Worm (Caenorhabditis elegans) whole organism, dauer: ENCODE data around the gene sra-14.

ENCODE experiments used
- unc-62 ChIP-seq: sonication (generic microtip); optimal IDR thresholded peaks from 2 replicates; lab custom pipeline; 2017; ENCODE audit warnings: missing biosample characterization, missing genetic modification reagents, missing genetic modification characterization

sra-14 gene

ce11 chrII:12884972-12885371 lies at the start of gene sra-14:
Gene sra-14, plus strand, starts transcription at chrII:12885272.
- no peak for TF ChIP-seq unc-62 (GFP tag; lab: Kevin White, UChicago)

- TF ChIP-seq unc-62 (GFP tag; lab: Kevin White, UChicago): no peak
These were observed 45.0 kb upstream of the sra-14 start, which contains the start of gene lgc-35 for ce11 chrII:12840057-12840456. Gene lgc-35, minus strand, starts transcription at chrII:12840157.

- TF ChIP-seq unc-62 (GFP tag; lab: Kevin White, UChicago): no peak
These were observed 37.3 kb upstream of the sra-14 start, which contains the start of gene pes-10 for ce11 chrII:12847736-12848135. Gene pes-10, minus strand, starts transcription at chrII:12847836.

- no peak for TF ChIP-seq unc-62 (GFP tag; lab: Kevin White, UChicago)
These were observed 34.9 kb upstream of the sra-14 start, which contains the start of gene Y46G5A.28 for ce11 chrII:12850129-12850528. Gene Y46G5A.28, plus strand, starts transcription at chrII:12850429.

- TF ChIP-seq unc-62 (GFP tag; lab: Kevin White, UChicago): no peak
These were observed 29.2 kb upstream of the sra-14 start, which contains the start of gene Y46G5A.29 for ce11 chrII:12855900-12856299. Gene Y46G5A.29, plus strand, starts transcription at chrII:12856200.

ce11 chrII:12865604-12866003 lies 19.5 kb upstream of the sra-14 start, which contains the start of gene snf-5:
Gene snf-5, minus strand, starts transcription at chrII:12865785.
- TF ChIP-seq unc-62 (GFP tag; lab: Kevin White, UChicago): no peak

- TF ChIP-seq unc-62 (GFP tag; lab: Kevin White, UChicago): no peak
These were observed 19.0 kb upstream of the sra-14 start for ce11 chrII:12866079-12866478.

ce11 chrII:12878071-12878668 lies 6.9 kb upstream of the sra-14 start, which contains the start of gene gsy-1:
Gene gsy-1, minus strand, starts transcription at chrII:12878121.
- TF ChIP-seq unc-62 (GFP tag; lab: Kevin White, UChicago): no peak

- no peak for TF ChIP-seq unc-62 (GFP tag; lab: Kevin White, UChicago)
These were observed 6.4 kb upstream of the sra-14 start for ce11 chrII:12878697-12879096.

- TF ChIP-seq unc-62 (GFP tag; lab: Kevin White, UChicago): no peak
These were observed 5.3 kb upstream of the sra-14 start for ce11 chrII:12879758-12880157.

- no peak for TF ChIP-seq unc-62 (GFP tag; lab: Kevin White, UChicago)
These were observed 4.7 kb upstream of the sra-14 start, which contains the start of gene F35C5.1 for ce11 chrII:12880406-12880805. Gene F35C5.1, plus strand, starts transcription at chrII:12880804.

ce11 chrII:12888471-12888870 lies 3.4 kb downstream of the sra-14 start, which contains the start of gene F35C5.3:
Gene F35C5.3, plus strand, starts transcription at chrII:12888771.
- TF ChIP-seq unc-62 (GFP tag; lab: Kevin White, UChicago): no peak

ce11 chrII:12892407-12892806 lies 7.3 kb downstream of the sra-14 start:
- no peak for TF ChIP-seq unc-62 (GFP tag; lab: Kevin White, UChicago)

- no peak for TF ChIP-seq unc-62 (GFP tag; lab: Kevin White, UChicago)
These were observed 10.1 kb downstream of the sra-14 start, which contains the start of the genes clec-62 and clec-63 for ce11 chrII:12895078-12895670. Gene clec-62, minus strand, starts transcription at chrII:12895128. Gene clec-63, plus strand, starts transcription at chrII:12895638.

ce11 chrII:12896666-12897065 lies 11.6 kb downstream of the sra-14 start:
- TF ChIP-seq unc-62 (GFP tag; lab: Kevin White, UChicago): no peak

- TF ChIP-seq unc-62 (GFP tag; lab: Kevin White, UChicago): no peak
These were observed 12.3 kb downstream of the sra-14 start for ce11 chrII:12897361-12897760.
